Worm (Caenorhabditis elegans): ENCODE results near the gene gst-11.

- TF ChIP-seq nhr-237 (tag; optimal IDR thresholded peaks at IDR 0.05) (no peak), ama-1 (optimal IDR thresholded peaks at IDR 0.05) (no peak)
These were observed 12.4 kb upstream of the gst-11 start for ce11 chrX:3645924-3646323.
